Worm (Caenorhabditis elegans) whole organism, mixed stage, embryonic: ENCODE results near the gene C31B8.7.

Experiments used
- blmp-1 ChIP-seq: fragments of 150-350 bp; optimal IDR thresholded peaks from 2 replicates; lab custom pipeline; 2014; ENCODE audit warnings: missing biosample characterization, missing genetic modification characterization
- ceh-39 ChIP-seq: fragments of 150-350 bp; optimal IDR thresholded peaks from 2 replicates; lab custom pipeline; 2014; ENCODE audit warnings: missing biosample characterization, missing genetic modification characterization
- ces-1 ChIP-seq: fragments of 150-350 bp; optimal IDR thresholded peaks from 2 replicates; lab custom pipeline; 2014; ENCODE audit warnings: missing biosample characterization, missing genetic modification reagents, missing genetic modification characterization
- drap-1 ChIP-seq: fragments of 200-800 bp; sonication (Bioruptor generic); optimal IDR thresholded peaks from 3 replicates; lab custom pipeline; 2018; ENCODE audit warnings: mild to moderate bottlenecking, missing genetic modification characterization, missing compliant biosample characterization
- elt-1 ChIP-seq: sonication (generic microtip); optimal IDR thresholded peaks from 2 replicates; lab custom pipeline; 2017; ENCODE audit warnings: missing genetic modification characterization, mild to moderate bottlenecking, missing compliant biosample characterization, antibody characterized with exemption, moderate library complexity, borderline replicate concordance; ENCODE audit not compliant: insufficient read depth
- lsy-2 ChIP-seq: fragments of 150-350 bp; optimal IDR thresholded peaks from 2 replicates; lab custom pipeline; 2014; ENCODE audit warnings: missing biosample characterization, missing genetic modification characterization
- nhr-237 ChIP-seq: fragments of 150-350 bp; optimal IDR thresholded peaks from 2 replicates; lab custom pipeline; 2014; ENCODE audit warnings: missing biosample characterization, missing genetic modification characterization
- nhr-28 ChIP-seq: fragments of 150-350 bp; optimal IDR thresholded peaks from 2 replicates; lab custom pipeline; 2014; ENCODE audit warnings: missing biosample characterization, missing genetic modification characterization
- snpc-4 ChIP-seq: fragments of 150-350 bp; optimal IDR thresholded peaks from 2 replicates; lab custom pipeline; 2014; ENCODE audit warnings: missing biosample characterization, missing genetic modification characterization
- ztf-11 ChIP-seq: fragments of 150-350 bp; optimal IDR thresholded peaks from 2 replicates; lab custom pipeline; 2014; ENCODE audit warnings: missing biosample characterization, missing genetic modification characterization

ce11 chrV:2872947-2873346 is 30.2 kb downstream of the C31B8.7 start:
- TF ChIP-seq blmp-1 (tag; lab: Kevin White, UChicago) (no peak), ces-1 (GFP tag; lab: Kevin White, UChicago) (no peak), elt-1 (no peak), ceh-39 (no peak), drap-1 (GFP tag; lab: Kevin White, UChicago) (no peak), lsy-2 (no peak), snpc-4 (no peak), ztf-11 (no peak), nhr-28 (tag; lab: Kevin White, UChicago) (no peak), nhr-237 (tag; lab: Kevin White, UChicago) (no peak)
